Worm (Caenorhabditis elegans) whole organism, L3 larva: ENCODE measurements around the gene haf-3.

Experiments used
- ZK546.5 ChIP-seq: sonication (generic microtip); optimal IDR thresholded peaks from 2 replicates; lab custom pipeline; 2017; ENCODE audit warnings: missing biosample characterization, missing genetic modification characterization
- ama-1 ChIP-seq: fragments of 150-350 bp; optimal IDR thresholded peaks from 2 replicates; lab custom pipeline; 2018
- ceh-28 ChIP-seq: fragments of 150-350 bp; optimal IDR thresholded peaks from 2 replicates; lab custom pipeline; 2014; ENCODE audit warnings: missing biosample characterization, missing genetic modification reagents, missing genetic modification characterization
- ceh-9 ChIP-seq: sonication (generic microtip); optimal IDR thresholded peaks from 2 replicates; lab custom pipeline; 2018; ENCODE audit warnings: missing biosample characterization, missing genetic modification characterization
- daf-12 ChIP-seq: fragments of 150-350 bp; optimal IDR thresholded peaks from 2 replicates; lab custom pipeline; 2014; ENCODE audit warnings: missing biosample characterization, missing genetic modification reagents, missing genetic modification characterization
- egl-5 ChIP-seq: fragments of 150-350 bp; optimal IDR thresholded peaks from 2 replicates; lab custom pipeline; 2017; ENCODE audit warnings: missing biosample characterization, missing genetic modification reagents, missing genetic modification characterization, inconsistent platforms
- elt-2 ChIP-seq: sonication (generic microtip); optimal IDR thresholded peaks from 2 replicates; lab custom pipeline; 2016; ENCODE audit warnings: missing genetic modification reagents, mild to moderate bottlenecking, missing genetic modification characterization, missing compliant biosample characterization
- elt-3 ChIP-seq, 3 experiments: fragments of 150-350 bp in 1 of 3; sonication (generic microtip) in 2 of 3; optimal IDR thresholded peaks; 2 replicates in 2 of 3; 4 replicates in 1 of 3; lab custom pipeline; 2014 to 2017; ENCODE audit warnings: missing biosample characterization in 3 of 3, missing genetic modification characterization in 3 of 3
- fkh-10 ChIP-seq: sonication (generic microtip); optimal IDR thresholded peaks from 2 replicates; lab custom pipeline; 2017; ENCODE audit warnings: missing biosample characterization, missing genetic modification reagents, missing genetic modification characterization
- fos-1 ChIP-seq: fragments of 150-350 bp; optimal IDR thresholded peaks from 2 replicates; lab custom pipeline; 2014; ENCODE audit warnings: missing biosample characterization, missing genetic modification characterization
- hmg-11 ChIP-seq: sonication (generic microtip); optimal IDR thresholded peaks from 2 replicates; lab custom pipeline; 2016; ENCODE audit warnings: missing genetic modification characterization, missing compliant biosample characterization
- lin-39 ChIP-seq: fragments of 150-350 bp; optimal IDR thresholded peaks from 2 replicates; lab custom pipeline; 2018; ENCODE audit warnings: missing biosample characterization, missing genetic modification reagents, missing genetic modification characterization
- lsy-12 ChIP-seq: sonication (generic microtip); optimal IDR thresholded peaks from 2 replicates; lab custom pipeline; 2016; ENCODE audit warnings: mild to moderate bottlenecking, missing genetic modification characterization, missing compliant biosample characterization
- mdl-1 ChIP-seq: fragments of 150-350 bp; optimal IDR thresholded peaks from 2 replicates; lab custom pipeline; 2014; ENCODE audit warnings: missing biosample characterization, missing genetic modification characterization
- mml-1 ChIP-seq: fragments of 150-350 bp; sonication (generic microtip); optimal IDR thresholded peaks from 3 replicates; lab custom pipeline; 2014; ENCODE audit warnings: missing biosample characterization, missing genetic modification characterization
- nfya-1 ChIP-seq: sonication (generic microtip); optimal IDR thresholded peaks from 2 replicates; lab custom pipeline; 2017; ENCODE audit warnings: missing genetic modification characterization, mild to moderate bottlenecking, missing compliant biosample characterization, antibody characterized with exemption, moderate library complexity; ENCODE audit not compliant: insufficient read depth
- nhr-11 ChIP-seq: fragments of 150-350 bp; optimal IDR thresholded peaks from 2 replicates; lab custom pipeline; 2014; ENCODE audit warnings: missing biosample characterization, missing genetic modification characterization
- nhr-12 ChIP-seq: fragments of 150-350 bp; optimal IDR thresholded peaks from 2 replicates; lab custom pipeline; 2014; ENCODE audit warnings: missing biosample characterization, missing genetic modification characterization
- nhr-23 ChIP-seq: fragments of 150-350 bp; optimal IDR thresholded peaks from 2 replicates; lab custom pipeline; 2014; ENCODE audit warnings: missing biosample characterization, missing genetic modification reagents, missing genetic modification characterization
- nhr-237 ChIP-seq: fragments of 150-350 bp; optimal IDR thresholded peaks from 2 replicates; lab custom pipeline; 2014; ENCODE audit warnings: missing biosample characterization, missing genetic modification characterization
- nhr-25 ChIP-seq: sonication (generic microtip); optimal IDR thresholded peaks from 2 replicates; lab custom pipeline; 2017; ENCODE audit warnings: missing biosample characterization, missing genetic modification characterization
- nhr-28 ChIP-seq: fragments of 150-350 bp; optimal IDR thresholded peaks from 2 replicates; lab custom pipeline; 2014; ENCODE audit warnings: missing biosample characterization, missing genetic modification characterization
- nhr-67 ChIP-seq: fragments of 150-350 bp; optimal IDR thresholded peaks from 2 replicates; lab custom pipeline; 2014; ENCODE audit warnings: missing biosample characterization, missing genetic modification characterization
- nhr-76 ChIP-seq: fragments of 150-350 bp; sonication (generic microtip); optimal IDR thresholded peaks from 5 replicates; lab custom pipeline; 2014; ENCODE audit warnings: missing biosample characterization, missing genetic modification characterization
- nhr-77 ChIP-seq: fragments of 150-350 bp; optimal IDR thresholded peaks from 2 replicates; lab custom pipeline; 2014; ENCODE audit warnings: missing biosample characterization, missing genetic modification characterization
- pha-4 ChIP-seq: fragments of 150-350 bp; optimal IDR thresholded peaks from 2 replicates; lab custom pipeline; 2014; ENCODE audit warnings: missing biosample characterization, missing genetic modification reagents, missing genetic modification characterization
- pqm-1 ChIP-seq: fragments of 150-350 bp; optimal IDR thresholded peaks from 2 replicates; lab custom pipeline; 2017; ENCODE audit warnings: missing biosample characterization, missing genetic modification characterization, inconsistent platforms
- sea-2 ChIP-seq: fragments of 150-350 bp; sonication (generic microtip); optimal IDR thresholded peaks from 4 replicates; lab custom pipeline; 2014; ENCODE audit warnings: missing biosample characterization, missing genetic modification reagents, missing genetic modification characterization
- skn-1 ChIP-seq: fragments of 150-350 bp; optimal IDR thresholded peaks from 2 replicates; lab custom pipeline; 2014; ENCODE audit warnings: missing biosample characterization, missing genetic modification characterization
- unc-39 ChIP-seq: sonication (generic microtip); optimal IDR thresholded peaks from 4 replicates; lab custom pipeline; 2017; ENCODE audit warnings: missing biosample characterization, missing genetic modification characterization
- unc-62 ChIP-seq: fragments of 150-350 bp; sonication (generic microtip); optimal IDR thresholded peaks from 4 replicates; lab custom pipeline; 2014; ENCODE audit warnings: missing biosample characterization, missing genetic modification reagents, missing genetic modification characterization
- ztf-11 ChIP-seq: fragments of 150-350 bp; optimal IDR thresholded peaks from 2 replicates; lab custom pipeline; 2014; ENCODE audit warnings: missing biosample characterization, missing genetic modification characterization

Gene haf-3

DNA sequence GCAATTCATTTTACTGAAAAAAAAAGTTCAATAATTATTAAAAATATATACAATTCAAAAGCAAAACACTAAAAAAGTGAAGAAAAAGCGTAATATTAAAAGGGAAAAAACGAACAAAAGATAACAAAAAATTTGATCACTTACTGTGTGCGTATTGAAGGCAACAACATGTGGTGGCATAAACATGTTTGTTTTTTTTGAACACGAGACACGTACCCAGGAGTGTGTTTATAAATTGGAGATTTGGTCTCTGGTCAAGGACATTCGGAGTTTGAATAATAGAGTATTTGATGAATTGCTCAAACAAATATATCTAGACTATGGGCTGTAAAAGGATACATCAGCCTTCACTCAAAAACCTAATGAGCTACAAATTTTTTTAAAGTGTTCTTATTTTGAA is 50.3 kb downstream of the haf-3 start:
- TF ChIP-seq elt-3 (tag; optimal IDR thresholded peaks at IDR 0.05; lab: Kevin White, UChicago) (no peak), mdl-1 (tag; lab: Kevin White, UChicago) (no peak), nhr-77 (tag; lab: Kevin White, UChicago) (no peak), skn-1 (tag; lab: Kevin White, UChicago) (no peak), ama-1 (lab: Kevin White, UChicago) (no peak), nhr-12 (tag; lab: Kevin White, UChicago) (no peak), hmg-11 (tag; lab: Kevin White, UChicago) (no peak), unc-62 (no peak), sea-2 (GFP tag; lab: Kevin White, UChicago) (no peak), ztf-11 (tag; lab: Kevin White, UChicago) (no peak), egl-5 (tag; lab: Kevin White, UChicago) (no peak), ceh-28 (tag; lab: Kevin White, UChicago) (no peak), fkh-10 (GFP tag; lab: Kevin White, UChicago) (no peak), ZK546.5 (tag; lab: Kevin White, UChicago) (no peak), nfya-1 (tag; lab: Kevin White, UChicago) (no peak), nhr-23 (tag; lab: Kevin White, UChicago) (no peak), fos-1 (no peak), lsy-12 (tag; lab: Kevin White, UChicago) (no peak), lin-39 (tag; lab: Kevin White, UChicago) (no peak)

DNA sequence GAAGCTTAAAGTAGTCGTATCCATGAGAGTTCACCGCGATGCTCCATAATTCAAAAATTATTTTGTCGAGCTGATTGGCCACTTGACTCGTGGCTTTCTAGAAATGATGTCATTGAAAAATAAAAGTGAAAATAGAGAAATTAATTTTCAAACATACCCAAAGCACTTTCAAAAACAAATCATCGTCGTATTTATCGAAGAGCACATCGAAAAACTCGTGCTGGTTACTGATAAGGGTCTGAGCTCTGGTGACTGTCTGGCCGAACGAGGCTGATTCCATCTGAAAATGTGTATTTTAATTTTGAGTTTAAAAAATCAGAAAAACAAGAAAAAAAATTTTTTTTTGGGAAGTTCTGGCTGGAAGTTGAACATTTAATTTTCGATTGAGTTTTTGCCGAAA is 53.6 kb downstream of the haf-3 start:
- no peak for TF ChIP-seq nhr-11
- TF ChIP-seq elt-2 (tag; lab: Kevin White, UChicago), result peak; percentile 11
- TF ChIP-seq pqm-1 (tag; lab: Kevin White, UChicago), result peak; percentile 34
- TF ChIP-seq, all 47 proteins: peak for 2

DNA sequence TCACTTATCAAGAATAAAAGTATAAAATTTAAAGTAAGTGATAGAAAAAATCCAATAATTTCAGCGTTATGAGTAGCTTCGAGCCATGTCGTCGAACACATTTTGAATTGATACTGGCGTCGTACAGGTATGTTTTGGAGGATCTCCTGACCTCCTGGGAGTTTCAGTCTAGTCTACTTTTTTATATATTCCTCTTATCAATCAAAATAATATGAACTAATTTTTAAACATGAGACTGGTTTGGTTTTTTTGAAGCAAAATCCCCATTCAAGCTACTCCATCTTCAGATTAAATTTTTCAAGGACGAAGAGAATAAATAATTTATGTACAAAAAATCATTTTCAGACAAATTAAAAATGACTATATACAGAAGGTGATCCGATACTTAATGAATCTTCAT is 54.1 kb downstream of the haf-3 start, which contains the start of gene str-101:
TSS of gene str-101 (minus strand) at position 101 of the 400 bp plus-strand sequence.
- no peak for TF ChIP-seq ZK546.5 (tag; lab: Kevin White, UChicago)
- no peak for TF ChIP-seq ama-1 (lab: Kevin White, UChicago)
- TF ChIP-seq ceh-9 (tag; lab: Kevin White, UChicago), result no peak
- TF ChIP-seq pha-4 (tag; lab: Kevin White, UChicago), result no peak
- no peak for TF ChIP-seq nhr-237 (tag; lab: Kevin White, UChicago)
- no peak for TF ChIP-seq daf-12
- no peak for TF ChIP-seq nhr-67 (tag; lab: Kevin White, UChicago)
- no peak for TF ChIP-seq unc-39
- TF ChIP-seq elt-3 (tag; optimal IDR thresholded peaks at IDR 0.05; lab: Kevin White, UChicago), result no peak
- TF ChIP-seq elt-2 (tag; lab: Kevin White, UChicago), result no peak
- TF ChIP-seq nhr-76 (tag; lab: Kevin White, UChicago), result no peak
- no peak for TF ChIP-seq nhr-28
- TF ChIP-seq mml-1 (tag; lab: Kevin White, UChicago), result no peak
- TF ChIP-seq nhr-25 (tag; lab: Kevin White, UChicago), result no peak
- no peak for TF ChIP-seq nhr-12 (tag; lab: Kevin White, UChicago)
